Fruit fly (Drosophila melanogaster) whole organism, adult: ENCODE data around the gene CG32204.

Experiments used
- CG12768 ChIP-seq: fragments of 200-800 bp; sonication (Bioruptor generic); optimal IDR thresholded peaks from 2 replicates; lab custom pipeline; 2017; ENCODE audit warnings: missing biosample characterization, missing genetic modification characterization, mild to moderate bottlenecking, moderate library complexity, missing genetic modification reagents
- CG1620 ChIP-seq: fragments of 200-800 bp; sonication (Bioruptor generic); optimal IDR thresholded peaks from 2 replicates; lab custom pipeline; 2016; ENCODE audit warnings: missing biosample characterization, missing genetic modification characterization
- CG33017 ChIP-seq: fragments of 200-800 bp; sonication (Bioruptor generic); optimal IDR thresholded peaks from 2 replicates; lab custom pipeline; 2018; ENCODE audit warnings: missing biosample characterization, mild to moderate bottlenecking, missing genetic modification characterization, moderate library complexity
- CG5204 ChIP-seq: fragments of 200-800 bp; sonication (Bioruptor generic); optimal IDR thresholded peaks from 2 replicates; lab custom pipeline; 2016; ENCODE audit warnings: missing biosample characterization, missing genetic modification characterization
- CG7045 ChIP-seq: fragments of 200-800 bp; sonication (Bioruptor generic); optimal IDR thresholded peaks from 2 replicates; lab custom pipeline; 2017; ENCODE audit warnings: missing biosample characterization, mild to moderate bottlenecking, missing genetic modification characterization
- CG7101 ChIP-seq: fragments of 200-800 bp; sonication (Bioruptor generic); optimal IDR thresholded peaks from 2 replicates; lab custom pipeline; 2018; ENCODE audit warnings: missing biosample characterization, mild to moderate bottlenecking, missing genetic modification characterization, moderate library complexity
- Clk ChIP-seq: fragments of 200-800 bp; sonication (Bioruptor generic); optimal IDR thresholded peaks from 2 replicates; lab custom pipeline; 2017; ENCODE audit warnings: missing biosample characterization, missing genetic modification characterization
- Crg-1 ChIP-seq: fragments of 200-800 bp; sonication (Bioruptor generic); optimal IDR thresholded peaks from 2 replicates; lab custom pipeline; 2016; ENCODE audit warnings: missing biosample characterization, missing genetic modification characterization
- Mnt ChIP-seq: fragments of 200-800 bp; sonication (Bioruptor generic); optimal IDR thresholded peaks from 2 replicates; lab custom pipeline; 2016; ENCODE audit warnings: missing biosample characterization, mild to moderate bottlenecking, missing genetic modification characterization
- bab1 ChIP-seq: fragments of 200-800 bp; sonication (Bioruptor generic); optimal IDR thresholded peaks from 3 replicates; lab custom pipeline; 2019; ENCODE audit warnings: missing biosample characterization, mild to moderate bottlenecking, missing genetic modification characterization, moderate library complexity
- cnc ChIP-seq, 2 experiments: fragments of >200 bp; optimal IDR thresholded peaks; 2 replicates each; lab custom pipeline; 2017
- kay ChIP-seq: fragments of 200-800 bp; sonication (Bioruptor generic); peaks from one replicate; lab custom pipeline; 2016; ENCODE audit warnings: missing biosample characterization, missing genetic modification characterization, borderline replicate concordance
- pad ChIP-seq: fragments of 200-800 bp; sonication (Bioruptor generic); optimal IDR thresholded peaks from 3 replicates; lab custom pipeline; 2017; ENCODE audit warnings: missing biosample characterization, missing genetic modification characterization, mild to moderate bottlenecking, moderate library complexity, missing genetic modification reagents
- tj ChIP-seq: fragments of 200-800 bp; sonication (Bioruptor generic); optimal IDR thresholded peaks from 3 replicates; lab custom pipeline; 2017; ENCODE audit warnings: missing biosample characterization, mild to moderate bottlenecking, missing genetic modification characterization, moderate library complexity

dm6 chr3L:18897459-18898085 is 48.3 kb downstream of the CG32204 start:
- TF ChIP-seq CG7045 (no peak), bab1 (no peak), CG1620 (GFP tag; lab: Kevin White, UChicago) (no peak), Clk (GFP tag; lab: Kevin White, UChicago) (no peak), pad (GFP tag; lab: Kevin White, UChicago) (peak; percentile 31), kay (GFP tag; lab: Kevin White, UChicago) (no peak), tj (GFP tag; lab: Kevin White, UChicago) (peak; percentile 95), CG12768 (GFP tag; lab: Kevin White, UChicago) (no peak), CG7101 (tag; lab: Kevin White, UChicago) (no peak), CG5204 (GFP tag; lab: Kevin White, UChicago) (no peak), cnc (optimal IDR thresholded peaks at IDR 0.05; lab: Kevin White, UChicago) (no peak), Crg-1 (GFP tag; lab: Kevin White, UChicago) (no peak), CG33017 (tag; lab: Kevin White, UChicago) (no peak), Mnt (GFP tag; lab: Kevin White, UChicago) (no peak)
